Fruit fly (Drosophila melanogaster) whole organism, larva: ENCODE measurements around the gene CG14313.

ENCODE experiments used
- noc ChIP-seq: fragments of 200-800 bp; sonication (Bioruptor generic); optimal IDR thresholded peaks from 3 replicates; lab custom pipeline; 2019; ENCODE audit warnings: missing biosample characterization, mild to moderate bottlenecking, missing genetic modification characterization, moderate library complexity

CG14313 gene

DNA sequence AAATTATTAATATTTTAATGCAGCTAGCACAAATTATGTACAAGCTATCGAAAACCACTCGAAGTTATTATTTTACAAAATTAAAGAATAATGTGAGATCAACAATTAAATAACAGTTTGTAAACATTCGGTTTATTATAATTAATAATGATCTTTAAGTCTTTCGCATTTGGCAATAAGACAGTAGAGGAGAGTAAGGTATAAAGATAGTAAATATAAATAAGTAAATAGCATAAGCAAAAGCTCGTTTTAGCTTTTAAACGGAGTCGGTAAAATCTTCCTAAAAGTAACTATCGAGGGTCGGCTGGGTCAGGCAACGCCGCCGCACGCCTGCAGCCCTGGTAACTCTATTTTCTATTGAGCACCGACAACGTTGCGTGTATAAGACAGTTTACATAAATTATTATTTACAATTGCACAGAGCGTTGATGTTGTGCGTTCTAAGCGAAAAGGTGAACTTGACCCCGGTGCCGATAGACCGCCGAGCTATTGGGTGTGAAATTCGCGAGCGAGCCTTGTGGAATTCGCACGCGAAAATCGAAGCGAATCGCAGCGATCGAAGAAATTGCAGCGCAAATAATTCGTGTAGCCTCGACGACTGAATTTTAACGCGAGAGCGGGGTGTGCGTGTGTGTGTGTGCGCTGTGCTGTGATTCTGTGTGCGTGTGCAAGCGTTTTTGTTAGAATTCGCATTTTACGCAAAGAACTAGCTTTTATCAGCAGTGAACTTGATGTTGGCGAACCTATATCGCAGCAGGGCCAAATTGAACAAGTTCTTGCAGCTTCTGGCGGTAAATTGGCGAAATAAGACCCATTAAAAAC lies 24.1 kb downstream of the CG14313 start, which contains the start of gene wrd:
Gene wrd (plus strand): TSS at position 342 of the 822 bp plus-strand sequence.
- no peak for TF ChIP-seq noc (tag; lab: Kevin White, UChicago)

dm6 chr3R:18167173-18167415 lies 24.7 kb downstream of the CG14313 start, which contains the start of the genes CG7215 and Prx5:
TSS of gene CG7215 (minus strand) at chr3R:18167273.
TSS of gene Prx5 (minus strand) at chr3R:18167273.
- TF ChIP-seq noc (tag; lab: Kevin White, UChicago), result no peak

DNA sequence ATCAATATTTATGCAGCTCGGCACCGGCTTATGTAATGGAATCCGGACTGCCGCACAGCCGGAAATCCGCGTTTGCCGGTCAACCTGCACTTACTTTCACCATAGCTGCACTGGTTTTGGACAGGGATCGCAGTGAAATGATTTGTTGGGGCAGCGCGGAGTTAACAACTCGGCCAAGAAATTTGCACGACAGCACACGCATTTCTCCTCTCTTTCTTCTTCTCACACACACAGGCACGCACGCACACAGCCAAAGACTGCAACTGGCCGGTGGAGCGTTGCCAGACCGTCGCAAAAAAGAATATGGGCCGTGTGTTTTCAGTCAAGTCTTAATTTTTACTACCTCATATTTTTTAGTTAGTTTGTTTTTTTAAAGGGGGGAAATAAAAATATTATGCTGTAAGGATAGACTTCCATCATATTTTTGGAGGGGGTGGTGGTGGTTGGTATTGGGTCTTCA lies 25.5 kb downstream of the CG14313 start:
- peak; percentile 30 for TF ChIP-seq noc (tag; lab: Kevin White, UChicago)

dm6 chr3R:18164052-18164722 lies 27.6 kb downstream of the CG14313 start, which contains the start of the genes CG7218 and Cbp20:
TSS of gene CG7218 (minus strand) at chr3R:18164397.
TSS of gene Cbp20 (plus strand) at chr3R:18164661.
- TF ChIP-seq noc (tag; lab: Kevin White, UChicago), result peak; percentile 31

dm6 chr3R:18160165-18160814 lies 31.5 kb downstream of the CG14313 start:
- no peak for TF ChIP-seq noc (tag; lab: Kevin White, UChicago)

- no peak for TF ChIP-seq noc (tag; lab: Kevin White, UChicago)
Measured at dm6 chr3R:18158401-18158800, 33.4 kb downstream of the CG14313 start, which contains the start of gene CG14315. TSS of gene CG14315 (plus strand) at chr3R:18158701.

DNA sequence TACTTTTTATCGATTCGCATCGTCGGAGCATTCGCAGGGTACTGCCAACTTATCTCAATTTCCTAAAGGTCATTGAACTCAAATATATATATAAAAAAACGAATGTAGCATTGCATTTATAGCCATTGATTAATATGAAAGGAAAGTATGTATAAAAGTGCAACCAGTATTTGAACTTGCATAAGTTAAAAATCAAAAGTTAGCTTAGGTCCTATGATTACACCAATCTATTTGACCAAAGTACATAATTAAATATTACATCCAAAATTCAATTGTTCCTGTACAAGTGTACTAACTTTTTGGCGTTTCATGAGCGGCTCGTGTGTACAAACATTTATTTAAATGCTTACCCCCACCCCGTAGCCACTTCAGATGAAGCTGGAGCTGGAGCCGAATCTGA lies 34.3 kb downstream of the CG14313 start:
- TF ChIP-seq noc (tag; lab: Kevin White, UChicago), result no peak

- no peak for TF ChIP-seq noc (tag; lab: Kevin White, UChicago)
Measured at dm6 chr3R:18156608-18157007, 35.2 kb downstream of the CG14313 start.

DNA sequence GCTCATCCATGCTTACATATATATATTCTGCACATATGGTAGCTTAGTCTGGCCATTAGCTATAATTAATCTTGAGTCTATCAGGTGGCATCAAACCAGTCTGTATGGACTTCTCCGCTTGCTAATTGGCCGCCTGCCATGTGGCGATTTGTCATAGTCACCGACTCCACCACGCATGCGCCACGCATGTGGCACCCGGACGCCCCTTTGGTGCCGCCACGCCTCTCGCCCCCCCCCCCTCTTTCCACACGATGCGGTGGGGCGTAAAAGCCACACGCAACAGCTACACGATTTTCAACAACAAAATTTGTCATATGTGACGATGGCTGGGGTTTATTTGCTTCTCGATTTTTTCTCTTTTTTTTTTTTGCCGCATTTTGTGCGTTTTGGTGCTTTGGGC lies 38.1 kb downstream of the CG14313 start:
- TF ChIP-seq noc (tag; lab: Kevin White, UChicago), result no peak

DNA sequence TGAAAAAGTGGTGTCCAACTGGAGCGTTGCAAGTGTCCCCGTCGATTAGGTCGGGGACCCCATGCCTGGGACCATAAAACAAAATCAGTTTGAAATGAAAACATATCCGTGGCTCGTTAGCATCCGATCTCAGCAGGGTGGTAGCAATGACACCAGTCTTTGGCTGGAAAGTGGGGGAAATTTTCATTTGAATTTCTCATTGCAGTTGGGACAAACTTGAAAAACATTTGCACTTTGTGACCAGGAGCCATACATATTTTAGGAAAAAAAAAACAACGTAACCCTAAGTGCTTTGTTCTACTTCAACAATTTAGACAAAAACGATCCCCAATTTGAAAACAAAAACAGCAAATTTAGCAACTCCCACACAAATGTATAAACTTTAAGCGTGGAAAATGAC lies 39.9 kb downstream of the CG14313 start, which contains the start of gene CG14316:
Gene CG14316 (plus strand): TSS at position 301 of the 400 bp plus-strand sequence.
- no peak for TF ChIP-seq noc (tag; lab: Kevin White, UChicago)

DNA sequence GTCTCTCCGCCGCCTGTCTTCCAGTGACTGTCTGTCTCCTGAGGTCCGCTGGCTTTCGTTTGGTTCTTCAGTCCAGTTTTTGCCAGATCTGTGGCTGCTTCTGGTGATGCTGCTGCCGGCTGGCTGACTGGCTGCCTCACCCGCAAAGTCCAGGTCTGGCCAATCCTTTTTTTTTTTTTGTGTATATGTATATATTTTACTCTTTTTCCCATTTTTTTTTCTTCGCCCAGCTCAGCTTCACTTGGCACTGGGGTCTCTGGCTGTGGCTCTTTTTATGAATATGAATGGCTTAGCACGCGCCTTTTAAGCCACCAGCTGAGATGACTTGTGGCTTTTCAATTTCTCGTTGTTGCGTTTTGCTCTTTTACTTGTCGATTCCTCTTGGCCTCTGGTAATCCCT lies 45.1 kb downstream of the CG14313 start:
- no peak for TF ChIP-seq noc (tag; lab: Kevin White, UChicago)

dm6 chr3R:18144853-18145252 lies 46.9 kb downstream of the CG14313 start:
- no peak for TF ChIP-seq noc (tag; lab: Kevin White, UChicago)
